Fruit fly (Drosophila melanogaster): ENCODE results near the gene CG4022.

The CG4022 gene

DNA sequence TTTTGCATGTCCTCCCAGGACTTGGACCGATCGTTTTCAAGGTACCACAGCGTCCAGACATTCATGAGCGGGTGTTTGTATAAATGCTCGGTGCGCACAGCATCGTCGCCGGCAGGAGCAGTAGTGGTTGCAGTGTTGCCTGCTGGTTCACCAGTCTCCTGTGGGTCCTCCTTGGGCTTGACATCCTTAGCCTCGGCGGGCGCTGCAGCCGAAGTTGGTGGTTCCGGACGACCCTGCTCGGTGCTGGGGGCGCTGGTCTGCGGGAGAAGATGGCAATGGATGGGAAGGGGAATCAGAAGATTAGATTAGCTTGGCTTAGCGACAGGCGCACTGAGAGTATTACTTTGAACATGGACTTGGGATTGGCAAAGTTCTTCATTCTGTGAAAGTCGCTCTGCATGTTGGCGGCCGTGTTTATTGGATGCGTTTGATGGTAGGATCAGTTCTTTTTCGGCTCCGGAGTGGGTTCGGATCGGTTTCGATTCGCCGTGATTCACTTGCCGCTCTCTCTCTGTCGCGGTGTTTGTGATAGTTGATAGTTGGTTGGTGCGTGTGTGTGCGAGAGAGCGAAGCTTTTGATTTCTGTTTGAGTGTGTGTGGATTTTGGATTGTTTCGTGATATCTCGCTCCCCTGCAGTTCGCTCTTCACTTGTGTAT lies 9.8 kb downstream of the CG4022 start (continued):
- TF ChIP-seq fd102C (GFP tag; optimal IDR thresholded peaks at IDR 0.05) = no peak
- no peak for TF ChIP-seq MESR4 (GFP tag; optimal IDR thresholded peaks at IDR 0.05)
- no peak for TF ChIP-seq CG3163 (GFP tag; optimal IDR thresholded peaks at IDR 0.05)
- TF ChIP-seq stc (GFP tag; IDR thresholded peaks at IDR 0.05) = no peak
- no peak for TF ChIP-seq exex (tag; optimal IDR thresholded peaks at IDR 0.05)
- TF ChIP-seq CG11695 (GFP tag; IDR thresholded peaks at IDR 0.05) = no peak
- no peak for TF ChIP-seq CoRest (tag; optimal IDR thresholded peaks at IDR 0.05)
- TF ChIP-seq Vsx1 (GFP tag; optimal IDR thresholded peaks at IDR 0.05) = no peak
- TF ChIP-seq HLH4C (GFP tag; IDR thresholded peaks at IDR 0.05; ENCODE audit: partially characterized antibody) = no peak
- TF ChIP-seq Drgx (GFP tag; IDR thresholded peaks at IDR 0.05) = no peak
- no peak for TF ChIP-seq NC2β (GFP tag; optimal IDR thresholded peaks at IDR 0.05)
- TF ChIP-seq CG2120 (GFP tag; optimal IDR thresholded peaks at IDR 0.05) = no peak

DNA sequence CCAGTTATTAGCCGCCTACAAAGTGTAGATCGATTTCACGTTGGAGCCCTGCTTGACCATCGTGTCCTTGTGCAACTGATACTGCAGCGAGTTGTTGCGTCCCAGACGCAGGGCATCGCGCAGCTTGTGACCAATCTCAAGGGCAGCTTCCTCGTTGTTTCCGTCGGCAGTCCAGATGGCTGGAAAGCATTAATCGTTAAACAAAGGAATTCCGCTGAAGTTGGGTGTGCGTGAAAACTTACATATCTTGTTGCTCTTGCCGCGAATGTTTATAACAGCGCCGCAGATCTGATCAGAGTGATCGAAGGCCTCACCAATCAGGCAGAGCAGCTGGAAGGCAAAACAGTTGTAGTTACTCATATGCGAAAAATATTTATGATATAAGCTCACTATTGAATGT lies 10.8 kb downstream of the CG4022 start:
- TF ChIP-seq bbx (GFP tag; IDR thresholded peaks at IDR 0.05; ENCODE audit: partially characterized antibody) (0 out of 2 replicates have a peak, but pooled peaks have one; percentile 9), CG8924 (tag; optimal IDR thresholded peaks at IDR 0.05) (no peak), corto (GFP tag; optimal IDR thresholded peaks at IDR 0.05) (no peak), fu2 (GFP tag; optimal IDR thresholded peaks at IDR 0.05) (no peak), CG2199 (GFP tag; IDR thresholded peaks at IDR 0.05) (no peak), al (GFP tag; IDR thresholded peaks at IDR 0.05) (no peak), Atf6 (GFP tag; IDR thresholded peaks at IDR 0.05) (0 out of 2 replicates have a peak, but pooled peaks have one; percentile 30), ci (GFP tag; IDR thresholded peaks at IDR 0.05) (no peak)

DNA sequence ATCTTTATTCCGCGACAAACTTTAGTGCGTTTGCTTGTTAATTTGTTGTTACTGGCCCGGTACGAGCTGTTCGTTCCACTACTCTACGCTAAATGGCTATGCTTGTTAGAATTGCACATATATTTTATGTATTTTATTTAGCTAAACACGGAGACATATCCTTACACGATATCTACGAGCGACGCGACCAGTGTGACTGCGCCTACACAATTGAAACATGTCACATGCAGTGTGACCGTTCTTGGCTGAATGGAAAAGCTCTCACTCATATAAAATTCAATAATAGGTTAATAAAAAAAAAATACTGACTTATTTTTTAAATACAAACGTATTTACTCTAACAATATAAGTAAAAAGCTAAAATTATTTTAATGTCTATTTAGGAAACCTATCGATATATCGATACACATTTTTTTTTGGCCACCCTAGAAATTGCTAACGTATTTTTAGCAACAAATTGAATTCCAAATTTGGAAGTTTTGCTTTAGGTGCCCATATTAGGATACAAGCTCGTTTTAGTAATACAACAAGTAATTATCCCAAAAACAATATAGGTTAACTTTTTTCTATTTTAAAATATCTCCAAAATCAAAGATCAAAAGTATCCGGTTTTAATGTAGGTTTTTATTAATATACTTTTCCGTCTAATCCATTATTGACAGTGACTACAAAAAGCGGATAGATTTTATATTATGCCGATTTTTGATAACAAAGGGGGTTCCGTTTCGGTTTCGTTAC lies 11.4 kb downstream of the CG4022 start, which contains the start of gene CG4080:
Gene CG4080 (minus strand): TSS at position 215 of the 738 bp plus-strand sequence.
- TF ChIP-seq CG7556 (GFP tag; optimal IDR thresholded peaks at IDR 0.05) (no peak), CG31224 (GFP tag; IDR thresholded peaks at IDR 0.05) (no peak), Doc2 (GFP tag; IDR thresholded peaks at IDR 0.05) (no peak), CG5953 (GFP tag; IDR thresholded peaks at IDR 0.05) (0 out of 2 replicates have a peak, but pooled peaks have one; percentile 41), pfk (GFP tag; optimal IDR thresholded peaks at IDR 0.05) (no peak), slp2 (GFP tag; optimal IDR thresholded peaks at IDR 0.05) (no peak), pita (GFP tag; optimal IDR thresholded peaks at IDR 0.05) (no peak), CG34376 (GFP tag; optimal IDR thresholded peaks at IDR 0.05) (peak; percentile 55), CG2120 (GFP tag; optimal IDR thresholded peaks at IDR 0.05) (peak; percentile 56), seq (GFP tag; IDR thresholded peaks at IDR 0.05) (no peak), H15 (GFP tag; IDR thresholded peaks at IDR 0.05) (no peak), dmrt11E (tag; optimal IDR thresholded peaks at IDR 0.05) (peak; percentile 43), ttk (GFP tag; IDR thresholded peaks at IDR 0.05) (no peak), CG1832 (GFP tag; optimal IDR thresholded peaks at IDR 0.05) (no peak), CG6175 (GFP tag; IDR thresholded peaks at IDR 0.05) (no peak), CG7963 (GFP tag; IDR thresholded peaks at IDR 0.05; ENCODE audit: partially characterized antibody) (0 out of 3 replicates have a peak, but pooled peaks have one; percentile 28), CG30403 (GFP tag; optimal IDR thresholded peaks at IDR 0.05) (no peak), fu2 (GFP tag; optimal IDR thresholded peaks at IDR 0.05) (no peak), CG15269 (tag; optimal IDR thresholded peaks at IDR 0.05) (no peak), al (GFP tag; IDR thresholded peaks at IDR 0.05) (no peak), CG4282 (GFP tag; optimal IDR thresholded peaks at IDR 0.05) (no peak), ro (GFP tag; IDR thresholded peaks at IDR 0.05) (no peak), Ravus (GFP tag; IDR thresholded peaks at IDR 0.05) (no peak), lbe (GFP tag; optimal IDR thresholded peaks at IDR 0.05) (peak; percentile 63), pnt (GFP tag; optimal IDR thresholded peaks at IDR 0.05) (peak; percentile 9), tap (tag; optimal IDR thresholded peaks at IDR 0.05) (no peak), en (GFP tag; optimal IDR thresholded peaks at IDR 0.05) (no peak), salm (tag; optimal IDR thresholded peaks at IDR 0.05) (no peak), CG6683 (GFP tag; optimal IDR thresholded peaks at IDR 0.05) (no peak), CG17912 (GFP tag; optimal IDR thresholded peaks at IDR 0.05) (peak; percentile 34)

Measured in whole organism, embryonic.